Fruit fly (Drosophila melanogaster) whole organism, wandering third instar larva: ENCODE data around the gene AP-1-2beta.

Experiments used
- Dif ChIP-seq: fragments of 200-275, 200-300 bp; sonication (Bioruptor generic); optimal IDR thresholded peaks from 2 replicates; lab custom pipeline; 2018; ENCODE audit warnings: missing biosample characterization, missing genetic modification characterization; ENCODE audit not compliant: partially characterized antibody
- foxo ChIP-seq, 2 experiments: fragments of 200-800 bp; sonication (Bioruptor generic); optimal IDR thresholded peaks; 2 replicates in 1 of 2; 3 replicates in 1 of 2; lab custom pipeline; 2016 to 2017; ENCODE audit warnings: missing biosample characterization in 2 of 2, missing genetic modification characterization in 2 of 2
- lola ChIP-seq: fragments of >200 bp; optimal IDR thresholded peaks from 2 replicates; lab custom pipeline; 2017; ENCODE audit warnings: missing biosample characterization, missing genetic modification characterization
- pan ChIP-seq: fragments of >200 bp; optimal IDR thresholded peaks from 2 replicates; lab custom pipeline; 2017
- psq ChIP-seq: fragments of 200-800 bp; sonication (Bioruptor generic); optimal IDR thresholded peaks from 3 replicates; lab custom pipeline; 2017; ENCODE audit warnings: missing biosample characterization, mild to moderate bottlenecking, missing genetic modification characterization, moderate library complexity

The AP-1-2beta gene

dm6 chrX:19783457-19783856 lies 52.7 kb downstream of the AP-1-2beta start, which contains the start of gene zld:
zld (minus strand) TSS chrX:19783548.
- TF ChIP-seq psq (peak; percentile 2), foxo (GFP tag; optimal IDR thresholded peaks at IDR 0.05; lab: Kevin White, UChicago) (no peak), lola (no peak), Dif (peak; percentile 9), pan (lab: Kevin White, UChicago) (no peak)
